Fruit fly (Drosophila melanogaster) S2 (cell line): ENCODE data around the gene Wdr24.

ENCODE experiments used
- CG8478 ChIP-seq: fragments of >200 bp; optimal IDR thresholded peaks from 2 replicates; lab custom pipeline; 2018
- CTCF ChIP-seq, 2 experiments: fragments of >200 bp; optimal IDR thresholded peaks; 2 replicates each; lab custom pipeline; 2018

- TF ChIP-seq CG8478 (no peak), CTCF (optimal IDR thresholded peaks at IDR 0.05; lab: Kevin White, UChicago) (no peak)
These were observed 19.6 kb upstream of the Wdr24 start for dm6 chr3R:29764249-29765042.
